Worm (Caenorhabditis elegans): ENCODE measurements around the gene nex-3.

The nex-3 gene

DNA sequence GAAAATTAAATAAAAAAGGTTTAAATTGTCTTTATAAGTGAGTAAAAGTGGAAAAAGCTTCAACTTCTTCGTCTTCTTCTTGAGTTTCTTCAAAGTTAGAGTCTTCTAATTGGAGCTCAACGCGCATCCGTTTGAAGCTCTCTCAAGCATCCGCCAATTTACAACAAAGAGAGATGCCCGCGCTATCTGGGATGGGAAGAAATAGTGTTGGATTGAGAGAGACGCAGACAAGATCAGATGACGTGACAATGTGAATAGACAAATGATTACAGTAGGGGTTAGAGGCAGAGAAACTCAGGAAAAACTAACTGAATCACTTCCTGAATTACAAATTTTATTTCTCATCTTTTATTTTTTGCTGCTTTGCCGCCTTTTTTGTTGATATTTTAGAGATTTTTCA lies 41.1 kb downstream of the nex-3 start:
- TF ChIP-seq fkh-10 (GFP tag; optimal IDR thresholded peaks at IDR 0.05) (no peak), jun-1 (tag; optimal IDR thresholded peaks at IDR 0.05) (no peak), tbx-2 (tag; optimal IDR thresholded peaks at IDR 0.05) (no peak), eor-1 (tag; optimal IDR thresholded peaks at IDR 0.05) (no peak), mdl-1 (tag; optimal IDR thresholded peaks at IDR 0.05) (no peak)

DNA sequence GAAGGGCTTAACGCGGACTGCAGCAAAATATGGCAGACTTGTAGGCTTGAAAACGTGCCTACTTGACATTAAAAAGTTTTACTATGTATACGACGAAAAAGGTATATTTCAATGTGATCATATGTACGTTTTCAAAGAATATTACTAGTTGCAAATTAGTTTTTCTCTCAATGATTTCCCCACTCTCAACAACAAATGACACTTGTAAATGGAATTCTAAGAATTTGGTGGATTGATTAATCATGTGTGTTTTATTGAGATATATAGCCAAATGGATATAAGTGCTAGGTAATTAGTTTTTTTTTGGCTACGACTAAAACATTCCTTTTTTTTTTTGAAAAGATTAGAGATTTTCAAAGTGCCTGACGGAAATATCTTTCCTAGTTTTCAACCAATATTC lies 45.4 kb downstream of the nex-3 start:
- TF ChIP-seq nhr-11 (tag; optimal IDR thresholded peaks at IDR 0.05) (peak; percentile 96), eor-1 (tag; optimal IDR thresholded peaks at IDR 0.05) (no peak), nhr-76 (tag; optimal IDR thresholded peaks at IDR 0.05) (no peak)

DNA sequence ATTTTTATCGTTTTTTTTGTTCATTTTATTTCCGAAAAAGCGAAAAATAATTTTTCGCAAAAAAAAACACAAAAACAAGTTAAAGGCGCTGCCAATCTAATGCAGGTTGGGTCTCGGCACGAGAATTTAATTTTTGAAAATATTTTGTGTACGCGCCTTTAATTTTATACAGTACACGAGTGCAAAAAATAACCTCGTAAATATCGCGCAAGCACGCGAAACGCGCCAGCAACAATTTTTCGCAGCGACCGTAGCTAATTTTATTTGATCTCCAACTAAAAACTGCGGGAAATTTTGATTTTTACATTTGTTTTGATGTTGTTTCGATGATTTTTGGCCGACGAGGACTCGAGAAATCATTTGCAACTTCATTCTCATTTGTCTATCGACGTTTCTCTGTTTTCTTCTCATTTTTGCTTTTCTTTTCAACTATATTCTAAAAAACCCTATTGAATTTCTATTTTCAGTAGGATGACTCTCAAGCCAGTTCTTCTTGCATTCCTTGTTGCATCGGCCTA lies 47.1 kb downstream of the nex-3 start, which contains the start of gene cpg-1:
Gene cpg-1 (plus strand): TSS at position 468 of the 518 bp plus-strand sequence.
- no peak for TF ChIP-seq snpc-4 (tag; optimal IDR thresholded peaks at IDR 0.05)
- TF ChIP-seq ztf-4 (tag; optimal IDR thresholded peaks at IDR 0.05) = no peak
- TF ChIP-seq nhr-11 (tag; optimal IDR thresholded peaks at IDR 0.05) = no peak
- no peak for TF ChIP-seq unc-39 (tag; optimal IDR thresholded peaks at IDR 0.05)
- no peak for TF ChIP-seq fkh-10 (GFP tag; optimal IDR thresholded peaks at IDR 0.05)
- no peak for TF ChIP-seq aly-2 (tag; optimal IDR thresholded peaks at IDR 0.05)
- TF ChIP-seq nhr-77 (tag; optimal IDR thresholded peaks at IDR 0.05) = no peak
- TF ChIP-seq nhr-23 (tag; optimal IDR thresholded peaks at IDR 0.05) = no peak
- no peak for TF ChIP-seq nhr-43 (tag; optimal IDR thresholded peaks at IDR 0.05; ENCODE audit: poor library complexity, severe bottlenecking)
- TF ChIP-seq fkh-2 (tag; optimal IDR thresholded peaks at IDR 0.05) = no peak
- no peak for TF ChIP-seq sea-2 (GFP tag; optimal IDR thresholded peaks at IDR 0.05)

DNA sequence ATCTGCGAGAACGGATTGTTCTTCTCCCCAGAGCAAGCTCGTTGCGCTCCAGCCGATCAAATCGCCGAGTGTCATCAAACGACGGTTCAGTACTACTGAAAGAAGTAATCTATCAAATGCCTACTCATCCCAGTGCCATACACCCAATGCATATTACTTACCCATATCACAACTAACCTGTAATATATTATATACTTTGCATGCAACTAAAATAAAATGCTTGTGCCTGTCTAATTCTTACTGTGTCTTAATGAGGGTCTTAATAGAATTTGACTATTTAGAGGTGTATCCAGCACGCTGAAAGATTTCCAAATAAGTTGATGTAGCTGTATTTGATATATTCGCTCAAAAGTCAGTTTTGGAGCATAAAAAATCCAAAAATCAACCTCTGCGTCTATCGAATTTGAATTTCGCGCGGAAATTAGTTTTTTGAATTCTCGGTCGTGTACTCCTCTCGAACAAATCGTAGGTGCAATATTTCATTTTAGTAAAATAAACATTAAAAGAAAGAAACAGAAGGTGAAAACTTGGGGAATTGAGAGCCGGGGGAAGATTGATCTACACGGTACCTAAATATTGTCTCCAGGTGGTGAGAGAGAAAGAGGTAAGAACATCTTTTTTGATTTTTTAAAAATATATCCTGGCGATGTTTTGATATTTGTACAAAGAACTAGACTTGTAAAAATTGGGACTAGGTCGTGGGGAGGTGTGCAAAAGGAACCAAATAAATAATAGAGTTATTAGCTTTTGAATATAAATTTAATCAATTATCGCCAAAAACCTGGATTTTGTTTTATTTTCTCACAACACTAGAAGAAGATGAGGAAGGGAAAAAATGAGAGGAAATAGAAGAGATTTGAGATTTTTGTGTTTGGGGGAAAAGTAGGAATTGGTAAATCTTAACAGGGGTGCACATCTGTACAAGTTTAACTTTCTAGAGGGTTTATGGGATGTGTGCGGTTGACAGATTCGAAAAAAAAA lies 49.6 kb downstream of the nex-3 start:
- TF ChIP-seq lsy-12 (tag; optimal IDR thresholded peaks at IDR 0.05) (peak; percentile 39), ceh-16 (tag; optimal IDR thresholded peaks at IDR 0.05) (no peak), nhr-25 (tag; optimal IDR thresholded peaks at IDR 0.05) (peak; percentile 5), ztf-4 (tag; optimal IDR thresholded peaks at IDR 0.05) (peak; percentile 64), nhr-77 (tag; optimal IDR thresholded peaks at IDR 0.05) (no peak), nhr-23 (tag; optimal IDR thresholded peaks at IDR 0.05) (peak; percentile 14), ceh-28 (tag; optimal IDR thresholded peaks at IDR 0.05) (peak; percentile 11), elt-3 (tag; optimal IDR thresholded peaks at IDR 0.05) (no peak), aly-2 (tag; optimal IDR thresholded peaks at IDR 0.05) (peak; percentile 19), ama-1 (optimal IDR thresholded peaks at IDR 0.05) (peak; percentile 37), elt-2 (tag; optimal IDR thresholded peaks at IDR 0.05) (peak; percentile 18), jun-1 (tag; optimal IDR thresholded peaks at IDR 0.05) (peak; percentile 53), tbx-2 (tag; optimal IDR thresholded peaks at IDR 0.05) (no peak), nhr-43 (tag; optimal IDR thresholded peaks at IDR 0.05; ENCODE audit: poor library complexity, severe bottlenecking) (peak; percentile 62), nfya-1 (tag; optimal IDR thresholded peaks at IDR 0.05; ENCODE audit: insufficient read depth) (peak; percentile 19), fos-1 (tag; optimal IDR thresholded peaks at IDR 0.05) (no peak), nhr-76 (tag; optimal IDR thresholded peaks at IDR 0.05) (no peak)

DNA sequence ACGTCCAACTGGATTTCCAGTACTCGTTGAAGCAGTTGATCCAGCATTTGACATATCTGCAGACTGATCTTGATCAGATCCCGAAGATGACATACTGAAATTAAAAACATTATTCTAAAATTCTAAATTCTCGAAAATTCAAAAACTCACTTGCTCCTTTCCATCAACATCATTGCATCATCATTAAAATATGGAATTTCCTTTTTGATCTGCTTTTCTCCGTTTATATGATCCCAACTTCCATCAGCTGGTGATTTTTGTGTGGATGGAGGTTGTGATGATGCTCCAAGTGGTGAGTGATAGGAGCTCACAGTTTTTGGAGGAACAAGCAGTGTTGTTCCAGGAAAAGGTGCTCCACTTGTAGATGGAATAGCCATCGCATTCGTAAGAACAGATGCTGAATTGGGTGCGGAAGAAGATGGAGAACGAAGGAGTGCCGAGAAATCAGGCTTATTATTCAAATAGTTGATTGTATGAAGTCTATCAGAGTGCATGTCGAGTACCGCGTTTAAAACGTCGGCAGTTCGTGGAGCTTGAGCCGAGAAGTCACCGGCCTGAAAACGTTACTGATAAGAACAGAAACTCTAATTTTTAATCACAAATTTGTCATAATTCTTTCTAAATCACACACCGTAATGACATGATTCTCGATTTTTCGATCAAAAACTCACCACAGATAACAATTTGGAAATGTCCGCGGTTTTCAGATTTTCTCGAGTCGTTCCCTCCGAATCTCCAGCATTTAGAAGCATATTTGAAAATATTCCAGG lies 51.3 kb downstream of the nex-3 start:
- TF ChIP-seq zag-1 (tag; optimal IDR thresholded peaks at IDR 0.05) (no peak), eor-1 (tag; optimal IDR thresholded peaks at IDR 0.05) (no peak), fkh-10 (GFP tag; optimal IDR thresholded peaks at IDR 0.05) (no peak), pqm-1 (tag; optimal IDR thresholded peaks at IDR 0.05) (peak; percentile 76), aly-2 (tag; optimal IDR thresholded peaks at IDR 0.05) (no peak), ceh-16 (tag; optimal IDR thresholded peaks at IDR 0.05) (no peak), egl-27 (tag; optimal IDR thresholded peaks at IDR 0.05) (no peak), ceh-28 (tag; optimal IDR thresholded peaks at IDR 0.05) (no peak), skn-1 (tag; optimal IDR thresholded peaks at IDR 0.05) (no peak), nhr-237 (tag; optimal IDR thresholded peaks at IDR 0.05) (no peak), sea-2 (GFP tag; optimal IDR thresholded peaks at IDR 0.05) (no peak), mdl-1 (tag; optimal IDR thresholded peaks at IDR 0.05) (no peak), unc-62 (GFP tag; optimal IDR thresholded peaks at IDR 0.05) (no peak), elt-2 (tag; optimal IDR thresholded peaks at IDR 0.05) (peak; percentile 82), ama-1 (optimal IDR thresholded peaks at IDR 0.05) (no peak), ztf-4 (tag; optimal IDR thresholded peaks at IDR 0.05) (no peak), nhr-25 (tag; optimal IDR thresholded peaks at IDR 0.05) (no peak), lin-15B (tag; optimal IDR thresholded peaks at IDR 0.05) (no peak), elt-1 (tag; optimal IDR thresholded peaks at IDR 0.05) (no peak), nhr-43 (tag; optimal IDR thresholded peaks at IDR 0.05; ENCODE audit: poor library complexity, severe bottlenecking) (peak; percentile 26)
